Fruit fly (Drosophila melanogaster) whole organism, embryonic: ENCODE results near the gene Orct2.

Source experiments
- CG31388 ChIP-seq: fragments of 200-800 bp; sonication (Bioruptor generic); optimal IDR thresholded peaks from 2 replicates; lab custom pipeline; 2016; ENCODE audit warnings: missing biosample characterization, missing genetic modification characterization
- Ptx1 ChIP-seq: fragments of 200-800 bp; sonication (Bioruptor generic); IDR thresholded peaks from 2 replicates; pipeline ENCODE4 v1.3.6; 2022; ENCODE audit warnings: missing biosample characterization, missing genetic modification characterization
- bsh ChIP-seq, 2 experiments: fragments of 200-800 bp; sonication (Bioruptor generic); optimal IDR thresholded peaks; 2 replicates each; lab custom pipeline; 2017 to 2018; ENCODE audit warnings: mild to moderate bottlenecking in 2 of 2, missing biosample characterization in 2 of 2, missing genetic modification characterization in 2 of 2, moderate library complexity in 1 of 2
- psq ChIP-seq: fragments of 200-800 bp; sonication (Bioruptor generic); optimal IDR thresholded peaks from 2 replicates; lab custom pipeline; 2017; ENCODE audit warnings: missing biosample characterization, missing genetic modification characterization

DNA sequence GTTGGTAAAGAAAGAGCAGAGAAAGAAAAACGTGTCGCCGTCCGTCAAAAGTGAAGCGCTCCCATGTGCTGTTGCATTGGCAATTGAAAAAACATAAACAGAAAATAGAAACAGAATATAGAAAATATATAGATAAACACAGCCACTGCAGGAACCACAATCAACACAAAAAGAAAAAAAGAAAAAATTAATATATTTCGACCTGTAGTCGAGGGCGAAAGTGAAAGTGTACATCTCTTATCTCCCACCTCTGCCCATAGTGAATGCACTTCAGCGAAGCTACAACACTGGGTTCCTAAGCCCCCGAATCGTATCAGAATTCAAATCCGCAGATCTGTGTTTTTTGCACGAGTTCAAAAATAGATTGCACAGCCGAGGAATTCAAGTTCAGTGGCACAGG is 11.3 kb downstream of the Orct2 start:
- TF ChIP-seq CG31388 (GFP tag; lab: Kevin White, UChicago), result no peak
- TF ChIP-seq psq, result no peak
- TF ChIP-seq Ptx1 (GFP tag; lab: Robert Waterston, UW), result no peak
- no peak for TF ChIP-seq bsh (GFP tag; optimal IDR thresholded peaks at IDR 0.05; lab: Kevin White, UChicago)
